Fruit fly (Drosophila melanogaster): Measurements from ENCODE around the gene Nle.

DNA sequence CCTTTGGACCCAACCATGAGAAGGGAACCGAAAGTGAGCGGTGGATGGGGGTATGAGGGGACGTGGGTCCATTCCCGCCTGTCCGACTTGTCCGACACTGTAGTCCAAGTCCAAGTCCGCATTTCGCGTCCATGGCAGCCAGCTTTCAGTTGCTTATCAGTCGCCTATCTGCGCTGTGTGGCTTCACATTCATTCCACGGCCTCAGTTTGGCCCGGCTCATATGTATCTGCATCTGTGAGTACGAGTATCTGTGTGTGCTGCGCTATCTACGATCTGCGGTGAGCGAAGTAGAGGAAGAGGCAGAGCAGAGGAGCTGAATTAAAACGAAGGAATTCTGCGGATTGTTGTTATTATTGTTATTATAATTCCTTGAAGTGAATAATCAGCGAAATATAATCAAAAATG, 43.4 kb downstream of the Nle start:
- TF ChIP-seq cic (GFP tag; optimal IDR thresholded peaks at IDR 0.05) (no peak), Mnt (GFP tag; optimal IDR thresholded peaks at IDR 0.05) (no peak), kay (GFP tag; ENCODE audit: borderline replicate concordance) (no peak), bab1 (GFP tag; optimal IDR thresholded peaks at IDR 0.05) (no peak), CG33017 (tag; optimal IDR thresholded peaks at IDR 0.05) (no peak), CG11617 (GFP tag; optimal IDR thresholded peaks at IDR 0.05) (no peak), CG12768 (GFP tag; optimal IDR thresholded peaks at IDR 0.05) (no peak), cnc (optimal IDR thresholded peaks at IDR 0.05) (no peak), Crg-1 (GFP tag; optimal IDR thresholded peaks at IDR 0.05) (no peak), CG7045 (GFP tag; optimal IDR thresholded peaks at IDR 0.05) (no peak), pad (GFP tag; optimal IDR thresholded peaks at IDR 0.05) (no peak)

All from whole organism, adult.